Worm (Caenorhabditis elegans): Measurements from ENCODE around the gene rnp-9.

rnp-9 gene

ce11 chrX:10194327-10195096, 27.4 kb downstream of the rnp-9 start, which contains the start of gene myrf-2 (continued):
- no peak for TF ChIP-seq efl-3 (GFP tag; optimal IDR thresholded peaks at IDR 0.05)
- TF ChIP-seq egl-27 (tag; optimal IDR thresholded peaks at IDR 0.05) = no peak
- TF ChIP-seq snpc-4 (tag; optimal IDR thresholded peaks at IDR 0.05) = no peak
- TF ChIP-seq ztf-4 (tag; optimal IDR thresholded peaks at IDR 0.05) = no peak
- no peak for TF ChIP-seq skn-1 (tag; optimal IDR thresholded peaks at IDR 0.05)
- TF ChIP-seq irx-1 (tag; optimal IDR thresholded peaks at IDR 0.05) = no peak
- peak; percentile 59 for TF ChIP-seq nhr-20 (tag; optimal IDR thresholded peaks at IDR 0.05)
- TF ChIP-seq aha-1 (tag; optimal IDR thresholded peaks at IDR 0.05) = no peak
- no peak for TF ChIP-seq ceh-63 (GFP tag; optimal IDR thresholded peaks at IDR 0.05)
- TF ChIP-seq rnt-1 (tag; optimal IDR thresholded peaks at IDR 0.05) = no peak
- peak; percentile 89 for TF ChIP-seq blmp-1 (tag; optimal IDR thresholded peaks at IDR 0.05)
- TF ChIP-seq dsc-1 (tag; optimal IDR thresholded peaks at IDR 0.05) = no peak
- TF ChIP-seq unc-62 (GFP tag; optimal IDR thresholded peaks at IDR 0.05) = no peak
- no peak for TF ChIP-seq mdl-1 (tag; optimal IDR thresholded peaks at IDR 0.05)
- peak in 1 of 2 experiments; percentile 20 for TF ChIP-seq lsy-2 (tag; optimal IDR thresholded peaks at IDR 0.05)
- TF ChIP-seq fkh-10 (GFP tag; optimal IDR thresholded peaks at IDR 0.05) = no peak
- no peak for TF ChIP-seq ama-1 (optimal IDR thresholded peaks at IDR 0.05)
- no peak for TF ChIP-seq fkh-4 (tag; optimal IDR thresholded peaks at IDR 0.05; ENCODE audit: borderline replicate concordance)
- TF ChIP-seq F16B12.6 (tag; optimal IDR thresholded peaks at IDR 0.05) = no peak
- no peak for TF ChIP-seq ets-5 (GFP tag; IDR thresholded peaks at IDR 0.05)
- TF ChIP-seq lin-14 (GFP tag; optimal IDR thresholded peaks at IDR 0.05) = peak; percentile 89
- no peak for TF ChIP-seq nhr-28 (tag; optimal IDR thresholded peaks at IDR 0.05)
- no peak for TF ChIP-seq nhr-76 (tag; optimal IDR thresholded peaks at IDR 0.05)
- no peak for TF ChIP-seq nhr-19 (GFP tag; conservative IDR thresholded peaks at IDR 0.05)
- TF ChIP-seq unc-30 (tag; optimal IDR thresholded peaks at IDR 0.05) = no peak
- TF ChIP-seq zag-1 (tag; optimal IDR thresholded peaks at IDR 0.05) = no peak
- no peak for TF ChIP-seq lin-13 (GFP tag; optimal IDR thresholded peaks at IDR 0.05)
- no peak for TF ChIP-seq jun-1 (tag; optimal IDR thresholded peaks at IDR 0.05)
- no peak for TF ChIP-seq nhr-237 (tag; optimal IDR thresholded peaks at IDR 0.05)
- TF ChIP-seq mef-2 (tag; optimal IDR thresholded peaks at IDR 0.05) = no peak
- TF ChIP-seq unc-86 (tag; optimal IDR thresholded peaks at IDR 0.05) = no peak
- no peak for TF ChIP-seq unc-130 (tag; optimal IDR thresholded peaks at IDR 0.05)
- no peak for TF ChIP-seq C04F5.9 (tag; optimal IDR thresholded peaks at IDR 0.05)
- TF ChIP-seq aly-2 (tag; optimal IDR thresholded peaks at IDR 0.05) = no peak

- TF ChIP-seq nhr-47 (tag; optimal IDR thresholded peaks at IDR 0.05) (peak; percentile 85), ztf-4 (tag; optimal IDR thresholded peaks at IDR 0.05) (no peak), grh-1 (GFP tag; IDR thresholded peaks at IDR 0.05) (peak; percentile 63), nhr-19 (GFP tag; conservative IDR thresholded peaks at IDR 0.05) (peak; percentile 74), snu-23 (GFP tag; optimal IDR thresholded peaks at IDR 0.05) (peak; percentile 92), mab-9 (GFP tag; IDR thresholded peaks at IDR 0.05) (no peak), nhr-85 (tag) (peak; percentile 83), efl-3 (GFP tag; optimal IDR thresholded peaks at IDR 0.05) (no peak), ets-5 (GFP tag; IDR thresholded peaks at IDR 0.05) (no peak), fkh-8 (tag; optimal IDR thresholded peaks at IDR 0.05) (peak; percentile 54), efl-1 (optimal IDR thresholded peaks at IDR 0.05) (peak; percentile 71 to 75), efl-1 (GFP tag; optimal IDR thresholded peaks at IDR 0.05 in 1 of 2) (peak; percentile 27 to 96), aly-2 (tag; optimal IDR thresholded peaks at IDR 0.05) (peak; percentile 53), aha-1 (tag; optimal IDR thresholded peaks at IDR 0.05) (no peak), zag-1 (tag; optimal IDR thresholded peaks at IDR 0.05) (no peak), alr-1 (tag; optimal IDR thresholded peaks at IDR 0.05; ENCODE audit: borderline replicate concordance) (no peak), mef-2 (tag; optimal IDR thresholded peaks at IDR 0.05) (no peak), F16B12.6 (tag; optimal IDR thresholded peaks at IDR 0.05) (no peak), dpl-1 (GFP tag; optimal IDR thresholded peaks at IDR 0.05) (peak; percentile 46 to 63 (median 57)), ztf-11 (tag; optimal IDR thresholded peaks at IDR 0.05) (peak in 1 of 2 experiments; percentile 17), egl-13 (tag; optimal IDR thresholded peaks at IDR 0.05) (no peak), C16A3.4 (tag; optimal IDR thresholded peaks at IDR 0.05) (peak; percentile 94), dsc-1 (tag; optimal IDR thresholded peaks at IDR 0.05) (peak; percentile 73), tlp-1 (tag; optimal IDR thresholded peaks at IDR 0.05) (no peak), ceh-90 (tag; optimal IDR thresholded peaks at IDR 0.05) (no peak), unc-98 (GFP tag; IDR thresholded peaks at IDR 0.05) (no peak), jun-1 (tag; optimal IDR thresholded peaks at IDR 0.05) (peak; percentile 49), sptf-1 (tag; optimal IDR thresholded peaks at IDR 0.05) (no peak)
Measured at ce11 chrX:10197204-10197756, 30.2 kb downstream of the rnp-9 start, which contains the start of gene nucb-1. TSS of gene nucb-1 (plus strand) at chrX:10197706.

Data from whole organism, L1 larva.